Worm (Caenorhabditis elegans) whole organism, L3 larva: Measurements from ENCODE around the gene F21D5.6.
"Not testable (repeated sequence)": the region's sequence is repeated elsewhere in the genome, so short reads cannot be mapped to it uniquely, and the experiment has no call there.

ENCODE experiments used
- ama-1 ChIP-seq: fragments of 150-350 bp; optimal IDR thresholded peaks from 2 replicates; lab custom pipeline; 2018
- egl-27 ChIP-seq: sonication (generic microtip); optimal IDR thresholded peaks from 4 replicates; lab custom pipeline; 2017; ENCODE audit warnings: missing biosample characterization, missing genetic modification reagents, missing genetic modification characterization
- nfya-1 ChIP-seq: sonication (generic microtip); optimal IDR thresholded peaks from 2 replicates; lab custom pipeline; 2017; ENCODE audit warnings: missing genetic modification characterization, mild to moderate bottlenecking, missing compliant biosample characterization, antibody characterized with exemption, moderate library complexity; ENCODE audit not compliant: insufficient read depth
- nhr-28 ChIP-seq: fragments of 150-350 bp; optimal IDR thresholded peaks from 2 replicates; lab custom pipeline; 2014; ENCODE audit warnings: missing biosample characterization, missing genetic modification characterization

- TF ChIP-seq nfya-1 (tag; lab: Kevin White, UChicago); nhr-28 (tag; lab: Kevin White, UChicago); egl-27 (tag; lab: Kevin White, UChicago); ama-1 (lab: Kevin White, UChicago): not testable (repeated sequence)
These were observed 26.2 kb downstream of the F21D5.6 start, which contains the start of the genes parg-2 and ipla-5 for ce11 chrIV:8715032-8715431.
